Worm (Caenorhabditis elegans) whole organism, L2 larva: ENCODE measurements around the gene F01F1.11.

Source experiments
- C34F6.9 ChIP-seq: fragments of 150-350 bp; optimal IDR thresholded peaks from 2 replicates; lab custom pipeline; 2014; ENCODE audit warnings: missing biosample characterization, missing genetic modification characterization
- F13H6.1 ChIP-seq: sonication (generic microtip); optimal IDR thresholded peaks from 2 replicates; lab custom pipeline; 2016; ENCODE audit warnings: missing genetic modification characterization, missing compliant biosample characterization
- R02D3.7 ChIP-seq: fragments of 150-350 bp; optimal IDR thresholded peaks from 2 replicates; lab custom pipeline; 2014; ENCODE audit warnings: missing biosample characterization, missing genetic modification characterization
- Y55F3AM.14 ChIP-seq: fragments of 200-800 bp; sonication (Bioruptor generic); optimal IDR thresholded peaks from 2 replicates; lab custom pipeline; 2018; ENCODE audit warnings: mild to moderate bottlenecking, missing genetic modification characterization, missing compliant biosample characterization
- ZK546.5 ChIP-seq: sonication (generic microtip); optimal IDR thresholded peaks from 2 replicates; lab custom pipeline; 2017; ENCODE audit warnings: missing biosample characterization, missing genetic modification characterization
- alr-1 ChIP-seq: fragments of 150-350 bp; optimal IDR thresholded peaks from 2 replicates; lab custom pipeline; 2014; ENCODE audit warnings: missing biosample characterization, missing genetic modification characterization
- aly-2 ChIP-seq: fragments of 150-350 bp; optimal IDR thresholded peaks from 2 replicates; lab custom pipeline; 2014; ENCODE audit warnings: missing biosample characterization, missing genetic modification characterization
- ama-1 ChIP-seq: fragments of 150-350 bp; optimal IDR thresholded peaks from 2 replicates; lab custom pipeline; 2018; ENCODE audit warnings: inconsistent platforms
- ceh-16 ChIP-seq: fragments of 150-350 bp; optimal IDR thresholded peaks from 2 replicates; lab custom pipeline; 2014; ENCODE audit warnings: missing biosample characterization, missing genetic modification characterization
- ceh-82 ChIP-seq: fragments of 150-350 bp; optimal IDR thresholded peaks from 2 replicates; lab custom pipeline; 2014; ENCODE audit warnings: missing biosample characterization, missing genetic modification characterization
- crh-2 ChIP-seq: sonication (generic microtip); optimal IDR thresholded peaks from 2 replicates; lab custom pipeline; 2017; ENCODE audit warnings: missing biosample characterization, missing genetic modification characterization
- dmd-4 ChIP-seq: sonication (generic microtip); optimal IDR thresholded peaks from 2 replicates; lab custom pipeline; 2017; ENCODE audit warnings: missing biosample characterization, missing genetic modification characterization
- egl-27 ChIP-seq: sonication (generic microtip); optimal IDR thresholded peaks from 3 replicates; lab custom pipeline; 2017; ENCODE audit warnings: missing biosample characterization, missing genetic modification reagents, missing genetic modification characterization
- elt-1 ChIP-seq: fragments of 150-350 bp; optimal IDR thresholded peaks from 2 replicates; lab custom pipeline; 2014; ENCODE audit warnings: missing biosample characterization, missing genetic modification characterization
- fos-1 ChIP-seq: fragments of 150-350 bp; optimal IDR thresholded peaks from 2 replicates; lab custom pipeline; 2014; ENCODE audit warnings: missing biosample characterization, missing genetic modification characterization
- gmeb-1 ChIP-seq: fragments of 150-350 bp; optimal IDR thresholded peaks from 2 replicates; lab custom pipeline; 2014; ENCODE audit warnings: missing biosample characterization, missing genetic modification characterization
- lin-11 ChIP-seq: fragments of 150-350 bp; sonication (generic microtip); optimal IDR thresholded peaks from 2 replicates; lab custom pipeline; 2014; ENCODE audit warnings: missing biosample characterization, missing genetic modification characterization, inconsistent platforms, mixed read lengths
- lin-13 ChIP-seq: fragments of 150-350 bp; optimal IDR thresholded peaks from 2 replicates; lab custom pipeline; 2014; ENCODE audit warnings: missing biosample characterization, missing genetic modification reagents, missing genetic modification characterization
- lsy-2 ChIP-seq, 2 experiments: fragments of 150-350 bp in 1 of 2; sonication (generic microtip) in 1 of 2; optimal IDR thresholded peaks; 2 replicates each; lab custom pipeline; 2014 to 2017; ENCODE audit warnings: missing biosample characterization in 2 of 2, missing genetic modification characterization in 2 of 2
- mab-5 ChIP-seq: fragments of 150-350 bp; optimal IDR thresholded peaks from 2 replicates; lab custom pipeline; 2014; ENCODE audit warnings: missing biosample characterization, missing genetic modification characterization
- mbf-1 ChIP-seq: sonication (generic microtip); optimal IDR thresholded peaks from 2 replicates; lab custom pipeline; 2017; ENCODE audit warnings: missing biosample characterization, missing genetic modification characterization
- mdl-1 ChIP-seq, 2 experiments: fragments of 150-350 bp in 1 of 2; sonication (generic microtip) in 1 of 2; optimal IDR thresholded peaks; 2 replicates each; lab custom pipeline; 2017; ENCODE audit warnings: missing biosample characterization in 2 of 2, missing genetic modification characterization in 2 of 2
- nhr-10 ChIP-seq: sonication (generic microtip); optimal IDR thresholded peaks from 2 replicates; lab custom pipeline; 2017; ENCODE audit warnings: missing biosample characterization, missing genetic modification characterization
- nhr-12 ChIP-seq: fragments of 150-350 bp; optimal IDR thresholded peaks from 2 replicates; lab custom pipeline; 2014; ENCODE audit warnings: missing biosample characterization, missing genetic modification characterization
- nhr-129 ChIP-seq: fragments of 150-350 bp; optimal IDR thresholded peaks from 2 replicates; lab custom pipeline; 2014; ENCODE audit warnings: missing biosample characterization, missing genetic modification characterization
- nhr-21 ChIP-seq: fragments of 150-350 bp; optimal IDR thresholded peaks from 2 replicates; lab custom pipeline; 2014; ENCODE audit warnings: missing biosample characterization, missing genetic modification characterization
- nhr-237 ChIP-seq: fragments of 150-350 bp; optimal IDR thresholded peaks from 2 replicates; lab custom pipeline; 2014; ENCODE audit warnings: missing biosample characterization, missing genetic modification characterization
- nhr-25 ChIP-seq: fragments of 150-350 bp; sonication (generic microtip); optimal IDR thresholded peaks from 3 replicates; lab custom pipeline; 2014; ENCODE audit warnings: missing biosample characterization, missing genetic modification characterization
- nhr-6 ChIP-seq: fragments of 150-350 bp; optimal IDR thresholded peaks from 2 replicates; lab custom pipeline; 2014; ENCODE audit warnings: missing biosample characterization, missing genetic modification characterization
- nhr-77 ChIP-seq: fragments of 150-350 bp; optimal IDR thresholded peaks from 2 replicates; lab custom pipeline; 2014; ENCODE audit warnings: missing biosample characterization, missing genetic modification characterization
- peb-1 ChIP-seq: fragments of 150-350 bp; optimal IDR thresholded peaks from 2 replicates; lab custom pipeline; 2014; ENCODE audit warnings: missing biosample characterization, missing genetic modification characterization
- sem-4 ChIP-seq: fragments of 150-350 bp; optimal IDR thresholded peaks from 2 replicates; lab custom pipeline; 2014; ENCODE audit warnings: missing biosample characterization, missing genetic modification reagents, missing genetic modification characterization
- skn-1 ChIP-seq: sonication (generic microtip); optimal IDR thresholded peaks from 2 replicates; lab custom pipeline; 2017; ENCODE audit warnings: missing biosample characterization, missing genetic modification characterization
- sma-9 ChIP-seq, 2 experiments: fragments of 150-350 bp in 1 of 2; sonication (generic microtip) in 1 of 2; optimal IDR thresholded peaks; 2 replicates each; lab custom pipeline; 2014 to 2016; ENCODE audit warnings: missing genetic modification characterization in 2 of 2, mild to moderate bottlenecking in 1 of 2, missing biosample characterization in 1 of 2, missing compliant biosample characterization in 1 of 2, missing genetic modification reagents in 1 of 2, moderate library complexity in 1 of 2
- unc-39 ChIP-seq: fragments of 150-350 bp; optimal IDR thresholded peaks from 2 replicates; lab custom pipeline; 2014; ENCODE audit warnings: missing biosample characterization, missing genetic modification characterization
- unc-55 ChIP-seq: fragments of 150-350 bp; sonication (generic microtip); optimal IDR thresholded peaks from 3 replicates; lab custom pipeline; 2014; ENCODE audit warnings: missing biosample characterization, missing genetic modification reagents, missing genetic modification characterization
- unc-62 ChIP-seq: fragments of 150-350 bp; optimal IDR thresholded peaks from 2 replicates; lab custom pipeline; 2014; ENCODE audit warnings: missing biosample characterization, missing genetic modification reagents, missing genetic modification characterization
- ztf-11 ChIP-seq: sonication (generic microtip); optimal IDR thresholded peaks from 2 replicates; lab custom pipeline; 2017; ENCODE audit warnings: missing biosample characterization, missing genetic modification characterization
- ztf-4 ChIP-seq: fragments of 150-350 bp; optimal IDR thresholded peaks from 2 replicates; lab custom pipeline; 2014; ENCODE audit warnings: missing biosample characterization, missing genetic modification characterization

Gene F01F1.11

DNA sequence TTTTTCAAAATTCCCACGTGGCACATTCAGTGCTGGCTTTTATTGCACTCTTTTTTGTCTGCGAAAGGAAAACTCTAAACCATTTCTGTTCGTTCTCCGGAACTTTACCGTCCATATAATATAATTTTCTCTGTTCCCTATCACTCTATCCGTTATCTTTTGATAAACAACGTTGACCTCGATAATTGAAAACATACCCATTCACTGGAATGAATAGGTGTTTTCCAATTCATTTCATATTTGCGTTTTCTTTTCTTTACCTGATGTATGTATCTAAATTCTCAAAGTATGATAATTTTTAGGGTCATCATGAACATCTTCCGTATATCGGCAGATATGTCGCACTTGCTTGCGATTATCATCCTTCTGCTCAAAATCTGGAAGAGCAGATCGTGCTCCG, 35.1 kb upstream of the F01F1.11 start, which contains the start of gene erd-2.2:
erd-2.2 (plus strand) TSS at position 301 of the 400 bp plus-strand sequence.
- no peak for TF ChIP-seq mdl-1 (tag; optimal IDR thresholded peaks at IDR 0.05; lab: Kevin White, UChicago)
- no peak for TF ChIP-seq unc-55 (GFP tag; lab: Kevin White, UChicago)
- no peak for TF ChIP-seq ceh-82 (tag; lab: Kevin White, UChicago)

DNA sequence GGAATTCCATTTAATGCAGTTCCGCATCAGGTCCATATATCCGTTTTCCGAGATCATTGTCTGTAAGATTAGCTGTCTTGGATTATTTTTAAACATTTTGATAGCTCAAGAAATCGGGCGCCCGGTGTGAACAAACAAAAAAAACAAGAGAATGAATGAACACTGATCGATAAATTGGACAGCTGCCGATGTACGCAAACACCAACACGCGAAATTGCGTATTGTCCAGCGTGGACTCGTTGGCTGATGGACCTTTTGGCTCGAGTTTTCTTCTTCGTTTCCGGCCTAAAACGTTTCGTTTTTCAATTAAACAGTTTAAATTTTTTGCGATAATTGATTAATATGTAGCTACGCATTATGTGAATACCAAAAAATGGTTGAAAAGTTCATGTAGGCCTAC, 34.4 kb upstream of the F01F1.11 start, which contains the start of gene dpff-1:
dpff-1 (minus strand) TSS at position 288 of the 400 bp plus-strand sequence.
- no peak for TF ChIP-seq nhr-12 (tag; lab: Kevin White, UChicago)
- TF ChIP-seq ZK546.5 (tag; lab: Kevin White, UChicago) = no peak
- peak; percentile 39 for TF ChIP-seq unc-55 (GFP tag; lab: Kevin White, UChicago)
- no peak for TF ChIP-seq nhr-21 (tag; lab: Kevin White, UChicago)
- peak; percentile 21 for TF ChIP-seq ama-1 (lab: Kevin White, UChicago)
- TF ChIP-seq gmeb-1 (tag; lab: Kevin White, UChicago) = peak; percentile 5
- no peak for TF ChIP-seq elt-1
- TF ChIP-seq sma-9 (GFP tag; optimal IDR thresholded peaks at IDR 0.05; lab: Kevin White, UChicago) = no peak
- TF ChIP-seq sma-9 (tag; optimal IDR thresholded peaks at IDR 0.05; lab: Kevin White, UChicago) = no peak
- TF ChIP-seq crh-2 (tag; lab: Kevin White, UChicago) = peak; percentile 3
- peak; percentile 34 for TF ChIP-seq F13H6.1 (tag; lab: Kevin White, UChicago)
- peak; percentile 37 for TF ChIP-seq C34F6.9
- peak in 1 of 2 experiments; percentile 44 for TF ChIP-seq lsy-2 (tag; optimal IDR thresholded peaks at IDR 0.05; lab: Kevin White, UChicago)
- no peak for TF ChIP-seq ztf-4 (tag; lab: Kevin White, UChicago)
- TF ChIP-seq nhr-129 (tag; lab: Kevin White, UChicago) = peak; percentile 39
- no peak for TF ChIP-seq ceh-16 (tag; lab: Kevin White, UChicago)
- TF ChIP-seq nhr-77 (tag; lab: Kevin White, UChicago) = no peak
- TF ChIP-seq alr-1 (tag; lab: Kevin White, UChicago) = no peak
- TF ChIP-seq nhr-10 (tag; lab: Kevin White, UChicago) = no peak

DNA sequence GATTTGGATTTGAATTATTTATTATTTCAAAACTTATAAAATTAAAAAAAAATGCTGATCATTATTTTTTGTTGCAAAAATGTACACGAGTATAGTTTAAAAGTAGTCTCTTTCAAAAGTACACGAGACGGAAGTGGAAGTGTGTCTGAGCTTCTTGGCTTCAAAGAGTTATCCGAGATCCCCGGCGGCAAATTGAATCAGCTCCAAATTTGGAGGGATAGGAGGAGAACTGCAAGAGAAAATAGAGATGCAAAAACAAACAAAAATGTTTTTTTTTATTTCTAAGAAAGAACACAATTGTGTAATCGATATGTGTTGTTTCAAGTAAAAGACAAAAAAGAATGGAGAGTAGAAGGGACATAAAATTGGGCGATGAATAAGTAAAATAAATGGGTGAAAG, 30.9 kb upstream of the F01F1.11 start:
- TF ChIP-seq nhr-77 (tag; lab: Kevin White, UChicago) = no peak
- TF ChIP-seq crh-2 (tag; lab: Kevin White, UChicago) = no peak
- TF ChIP-seq elt-1 = no peak
- no peak for TF ChIP-seq unc-39 (tag; lab: Kevin White, UChicago)
- no peak for TF ChIP-seq ztf-11 (tag; lab: Kevin White, UChicago)
- no peak for TF ChIP-seq sem-4
- TF ChIP-seq alr-1 (tag; lab: Kevin White, UChicago) = no peak
- TF ChIP-seq ama-1 (lab: Kevin White, UChicago) = no peak
- TF ChIP-seq nhr-21 (tag; lab: Kevin White, UChicago) = no peak
- TF ChIP-seq skn-1 (tag; lab: Kevin White, UChicago) = no peak
- no peak for TF ChIP-seq egl-27 (tag; lab: Kevin White, UChicago)
- TF ChIP-seq R02D3.7 (tag; lab: Kevin White, UChicago) = no peak

DNA sequence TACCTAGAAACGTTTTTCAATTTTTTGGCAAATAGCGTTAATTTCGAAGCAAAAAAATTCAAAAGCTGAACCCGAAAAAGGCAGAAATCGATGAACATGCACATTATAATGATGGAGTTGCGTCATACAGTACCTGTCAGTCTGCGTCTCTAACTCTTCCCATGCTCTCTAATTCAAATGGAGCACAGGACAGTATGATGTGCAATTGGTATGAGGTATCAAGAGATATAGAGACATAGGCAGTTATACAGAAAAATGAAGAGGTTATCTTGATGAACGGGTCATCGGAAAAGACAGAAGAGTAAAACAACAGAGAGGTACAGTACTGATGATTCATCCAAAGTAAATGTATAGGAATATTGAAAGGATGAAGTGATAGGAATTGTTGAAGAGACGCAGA, 29.0 kb upstream of the F01F1.11 start:
- TF ChIP-seq gmeb-1 (tag; lab: Kevin White, UChicago) (no peak), lin-11 (no peak), peb-1 (no peak), sma-9 (GFP tag; optimal IDR thresholded peaks at IDR 0.05; lab: Kevin White, UChicago) (no peak), sma-9 (tag; optimal IDR thresholded peaks at IDR 0.05; lab: Kevin White, UChicago) (no peak), unc-62 (GFP tag; lab: Kevin White, UChicago) (no peak), nhr-129 (tag; lab: Kevin White, UChicago) (peak; percentile 77), fos-1 (tag; lab: Kevin White, UChicago) (peak; percentile 69), C34F6.9 (no peak)

DNA sequence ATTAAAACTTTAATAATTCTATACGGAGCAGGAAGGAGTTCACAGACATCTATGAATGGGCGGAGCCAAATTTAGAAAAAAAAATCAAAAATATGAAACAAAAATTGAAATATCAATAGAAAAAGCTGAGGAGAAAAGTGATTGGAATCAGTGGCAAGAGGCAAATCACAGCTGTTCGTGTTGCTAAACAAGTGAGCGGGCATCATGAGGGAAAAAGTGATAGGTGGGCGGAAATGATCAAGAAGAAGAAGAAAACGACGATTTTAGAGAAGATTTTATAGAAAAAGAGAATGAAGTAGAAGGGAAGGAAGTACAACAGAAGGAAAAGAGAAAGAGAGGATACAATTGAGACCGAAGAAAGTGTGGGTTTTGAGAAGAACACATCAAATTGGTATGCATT, 27.0 kb upstream of the F01F1.11 start:
- TF ChIP-seq gmeb-1 (tag; lab: Kevin White, UChicago) (no peak), dmd-4 (no peak), unc-55 (GFP tag; lab: Kevin White, UChicago) (peak; percentile 23), F13H6.1 (tag; lab: Kevin White, UChicago) (peak; percentile 12), nhr-129 (tag; lab: Kevin White, UChicago) (peak; percentile 7), lsy-2 (tag; optimal IDR thresholded peaks at IDR 0.05; lab: Kevin White, UChicago) (peak in 1 of 2 experiments; percentile 15)

DNA sequence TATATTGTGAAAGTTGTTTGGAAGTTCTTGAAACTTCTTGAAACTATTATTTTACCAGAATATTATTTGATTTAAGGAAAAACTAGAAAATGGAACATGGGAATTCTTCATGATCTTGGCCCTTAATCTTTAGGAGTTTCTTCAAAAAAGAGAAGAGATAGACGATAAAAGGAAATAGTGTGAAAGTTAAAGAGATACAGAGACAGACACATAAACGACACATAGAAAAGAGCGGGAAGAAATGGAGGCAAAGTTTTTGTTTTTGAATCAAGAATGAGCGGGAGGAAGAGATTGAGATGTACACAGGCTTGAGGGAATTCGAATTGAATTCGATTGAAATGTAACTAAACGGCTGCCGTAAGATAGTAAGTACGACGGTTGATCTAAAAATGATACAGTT, 25.8 kb upstream of the F01F1.11 start:
- TF ChIP-seq nhr-25 (no peak), egl-27 (tag; lab: Kevin White, UChicago) (no peak), aly-2 (no peak), ZK546.5 (tag; lab: Kevin White, UChicago) (no peak), mbf-1 (no peak), nhr-129 (tag; lab: Kevin White, UChicago) (peak; percentile 17), lin-11 (no peak), nhr-6 (no peak), R02D3.7 (tag; lab: Kevin White, UChicago) (no peak), F13H6.1 (tag; lab: Kevin White, UChicago) (no peak), sem-4 (no peak), nhr-237 (tag; lab: Kevin White, UChicago) (no peak), ztf-4 (tag; lab: Kevin White, UChicago) (no peak), alr-1 (tag; lab: Kevin White, UChicago) (no peak), ceh-82 (tag; lab: Kevin White, UChicago) (no peak), gmeb-1 (tag; lab: Kevin White, UChicago) (no peak), ztf-11 (tag; lab: Kevin White, UChicago) (no peak), lin-13 (GFP tag; lab: Kevin White, UChicago) (no peak), elt-1 (no peak), Y55F3AM.14 (GFP tag; lab: Kevin White, UChicago) (peak; percentile 61), lsy-2 (tag; optimal IDR thresholded peaks at IDR 0.05; lab: Kevin White, UChicago) (peak in 1 of 2 experiments; percentile 9), mab-5 (no peak)
